Worm (Caenorhabditis elegans) whole organism, L2 larva: Measurements from ENCODE around the gene F13A7.11.

Experiments
- F13H6.1 ChIP-seq: sonication (generic microtip); optimal IDR thresholded peaks from 2 replicates; lab custom pipeline; 2016; ENCODE audit warnings: missing genetic modification characterization, missing compliant biosample characterization
- R02D3.7 ChIP-seq: fragments of 150-350 bp; optimal IDR thresholded peaks from 2 replicates; lab custom pipeline; 2014; ENCODE audit warnings: missing biosample characterization, missing genetic modification characterization
- ZK546.5 ChIP-seq: sonication (generic microtip); optimal IDR thresholded peaks from 2 replicates; lab custom pipeline; 2017; ENCODE audit warnings: missing biosample characterization, missing genetic modification characterization
- alr-1 ChIP-seq: fragments of 150-350 bp; optimal IDR thresholded peaks from 2 replicates; lab custom pipeline; 2014; ENCODE audit warnings: missing biosample characterization, missing genetic modification characterization
- aly-2 ChIP-seq: fragments of 150-350 bp; optimal IDR thresholded peaks from 2 replicates; lab custom pipeline; 2014; ENCODE audit warnings: missing biosample characterization, missing genetic modification characterization
- ama-1 ChIP-seq: fragments of 150-350 bp; optimal IDR thresholded peaks from 2 replicates; lab custom pipeline; 2018; ENCODE audit warnings: inconsistent platforms
- blmp-1 ChIP-seq: sonication (generic microtip); optimal IDR thresholded peaks from 2 replicates; lab custom pipeline; 2017; ENCODE audit warnings: missing genetic modification characterization, mild to moderate bottlenecking, missing compliant biosample characterization, antibody characterized with exemption, moderate library complexity; ENCODE audit not compliant: insufficient read depth
- ceh-16 ChIP-seq: fragments of 150-350 bp; optimal IDR thresholded peaks from 2 replicates; lab custom pipeline; 2014; ENCODE audit warnings: missing biosample characterization, missing genetic modification characterization
- crh-2 ChIP-seq: sonication (generic microtip); optimal IDR thresholded peaks from 2 replicates; lab custom pipeline; 2017; ENCODE audit warnings: missing biosample characterization, missing genetic modification characterization
- dmd-4 ChIP-seq: sonication (generic microtip); optimal IDR thresholded peaks from 2 replicates; lab custom pipeline; 2017; ENCODE audit warnings: missing biosample characterization, missing genetic modification characterization
- egl-27 ChIP-seq: sonication (generic microtip); optimal IDR thresholded peaks from 3 replicates; lab custom pipeline; 2017; ENCODE audit warnings: missing biosample characterization, missing genetic modification reagents, missing genetic modification characterization
- elt-1 ChIP-seq: fragments of 150-350 bp; optimal IDR thresholded peaks from 2 replicates; lab custom pipeline; 2014; ENCODE audit warnings: missing biosample characterization, missing genetic modification characterization
- elt-3 ChIP-seq: sonication (generic microtip); optimal IDR thresholded peaks from 2 replicates; lab custom pipeline; 2017; ENCODE audit warnings: missing biosample characterization, missing genetic modification characterization
- fos-1 ChIP-seq: fragments of 150-350 bp; optimal IDR thresholded peaks from 2 replicates; lab custom pipeline; 2014; ENCODE audit warnings: missing biosample characterization, missing genetic modification characterization
- gmeb-1 ChIP-seq: fragments of 150-350 bp; optimal IDR thresholded peaks from 2 replicates; lab custom pipeline; 2014; ENCODE audit warnings: missing biosample characterization, missing genetic modification characterization
- lin-11 ChIP-seq: fragments of 150-350 bp; sonication (generic microtip); optimal IDR thresholded peaks from 2 replicates; lab custom pipeline; 2014; ENCODE audit warnings: missing biosample characterization, missing genetic modification characterization, inconsistent platforms, mixed read lengths
- lin-13 ChIP-seq: fragments of 150-350 bp; optimal IDR thresholded peaks from 2 replicates; lab custom pipeline; 2014; ENCODE audit warnings: missing biosample characterization, missing genetic modification reagents, missing genetic modification characterization
- lin-39 ChIP-seq: fragments of 150-350 bp; optimal IDR thresholded peaks from 2 replicates; lab custom pipeline; 2014; ENCODE audit warnings: missing biosample characterization, missing genetic modification reagents, missing genetic modification characterization
- lsy-2 ChIP-seq, 2 experiments: fragments of 150-350 bp in 1 of 2; sonication (generic microtip) in 1 of 2; optimal IDR thresholded peaks; 2 replicates each; lab custom pipeline; 2014 to 2017; ENCODE audit warnings: missing biosample characterization in 2 of 2, missing genetic modification characterization in 2 of 2
- mab-5 ChIP-seq: fragments of 150-350 bp; optimal IDR thresholded peaks from 2 replicates; lab custom pipeline; 2014; ENCODE audit warnings: missing biosample characterization, missing genetic modification characterization
- mbf-1 ChIP-seq: sonication (generic microtip); optimal IDR thresholded peaks from 2 replicates; lab custom pipeline; 2017; ENCODE audit warnings: missing biosample characterization, missing genetic modification characterization
- mdl-1 ChIP-seq, 2 experiments: fragments of 150-350 bp in 1 of 2; sonication (generic microtip) in 1 of 2; optimal IDR thresholded peaks; 2 replicates each; lab custom pipeline; 2017; ENCODE audit warnings: missing biosample characterization in 2 of 2, missing genetic modification characterization in 2 of 2
- nhr-10 ChIP-seq: sonication (generic microtip); optimal IDR thresholded peaks from 2 replicates; lab custom pipeline; 2017; ENCODE audit warnings: missing biosample characterization, missing genetic modification characterization
- nhr-12 ChIP-seq: fragments of 150-350 bp; optimal IDR thresholded peaks from 2 replicates; lab custom pipeline; 2014; ENCODE audit warnings: missing biosample characterization, missing genetic modification characterization
- nhr-129 ChIP-seq: fragments of 150-350 bp; optimal IDR thresholded peaks from 2 replicates; lab custom pipeline; 2014; ENCODE audit warnings: missing biosample characterization, missing genetic modification characterization
- nhr-21 ChIP-seq: fragments of 150-350 bp; optimal IDR thresholded peaks from 2 replicates; lab custom pipeline; 2014; ENCODE audit warnings: missing biosample characterization, missing genetic modification characterization
- nhr-23 ChIP-seq: fragments of 150-350 bp; optimal IDR thresholded peaks from 2 replicates; lab custom pipeline; 2014; ENCODE audit warnings: missing biosample characterization, missing genetic modification reagents, missing genetic modification characterization
- nhr-25 ChIP-seq: fragments of 150-350 bp; sonication (generic microtip); optimal IDR thresholded peaks from 3 replicates; lab custom pipeline; 2014; ENCODE audit warnings: missing biosample characterization, missing genetic modification characterization
- nhr-6 ChIP-seq: fragments of 150-350 bp; optimal IDR thresholded peaks from 2 replicates; lab custom pipeline; 2014; ENCODE audit warnings: missing biosample characterization, missing genetic modification characterization
- nhr-77 ChIP-seq: fragments of 150-350 bp; optimal IDR thresholded peaks from 2 replicates; lab custom pipeline; 2014; ENCODE audit warnings: missing biosample characterization, missing genetic modification characterization
- peb-1 ChIP-seq: fragments of 150-350 bp; optimal IDR thresholded peaks from 2 replicates; lab custom pipeline; 2014; ENCODE audit warnings: missing biosample characterization, missing genetic modification characterization
- sem-4 ChIP-seq: fragments of 150-350 bp; optimal IDR thresholded peaks from 2 replicates; lab custom pipeline; 2014; ENCODE audit warnings: missing biosample characterization, missing genetic modification reagents, missing genetic modification characterization
- skn-1 ChIP-seq: sonication (generic microtip); optimal IDR thresholded peaks from 2 replicates; lab custom pipeline; 2017; ENCODE audit warnings: missing biosample characterization, missing genetic modification characterization
- sma-3 ChIP-seq: sonication (generic microtip); optimal IDR thresholded peaks from 2 replicates; lab custom pipeline; 2016; ENCODE audit warnings: missing genetic modification reagents, missing genetic modification characterization, missing compliant biosample characterization
- sma-9 ChIP-seq, 2 experiments: fragments of 150-350 bp in 1 of 2; sonication (generic microtip) in 1 of 2; optimal IDR thresholded peaks; 2 replicates each; lab custom pipeline; 2014 to 2016; ENCODE audit warnings: missing genetic modification characterization in 2 of 2, mild to moderate bottlenecking in 1 of 2, missing biosample characterization in 1 of 2, missing compliant biosample characterization in 1 of 2, missing genetic modification reagents in 1 of 2, moderate library complexity in 1 of 2
- snpc-4 ChIP-seq: fragments of 150-350 bp; optimal IDR thresholded peaks from 2 replicates; lab custom pipeline; 2014; ENCODE audit warnings: missing biosample characterization, missing genetic modification characterization
- unc-39 ChIP-seq: fragments of 150-350 bp; optimal IDR thresholded peaks from 2 replicates; lab custom pipeline; 2014; ENCODE audit warnings: missing biosample characterization, missing genetic modification characterization
- unc-55 ChIP-seq: fragments of 150-350 bp; sonication (generic microtip); optimal IDR thresholded peaks from 3 replicates; lab custom pipeline; 2014; ENCODE audit warnings: missing biosample characterization, missing genetic modification reagents, missing genetic modification characterization
- zag-1 ChIP-seq: fragments of 150-350 bp; optimal IDR thresholded peaks from 2 replicates; lab custom pipeline; 2014; ENCODE audit warnings: missing biosample characterization, missing genetic modification characterization
- ztf-1 ChIP-seq: fragments of 200-800 bp; sonication (Bioruptor generic); conservative IDR thresholded peaks from 2 replicates; pipeline ENCODE4 v1.3.6; 2022; ENCODE audit warnings: missing genetic modification characterization, missing compliant biosample characterization
- ztf-11 ChIP-seq: sonication (generic microtip); optimal IDR thresholded peaks from 2 replicates; lab custom pipeline; 2017; ENCODE audit warnings: missing biosample characterization, missing genetic modification characterization
- ztf-4 ChIP-seq: fragments of 150-350 bp; optimal IDR thresholded peaks from 2 replicates; lab custom pipeline; 2014; ENCODE audit warnings: missing biosample characterization, missing genetic modification characterization

Gene F13A7.11

DNA sequence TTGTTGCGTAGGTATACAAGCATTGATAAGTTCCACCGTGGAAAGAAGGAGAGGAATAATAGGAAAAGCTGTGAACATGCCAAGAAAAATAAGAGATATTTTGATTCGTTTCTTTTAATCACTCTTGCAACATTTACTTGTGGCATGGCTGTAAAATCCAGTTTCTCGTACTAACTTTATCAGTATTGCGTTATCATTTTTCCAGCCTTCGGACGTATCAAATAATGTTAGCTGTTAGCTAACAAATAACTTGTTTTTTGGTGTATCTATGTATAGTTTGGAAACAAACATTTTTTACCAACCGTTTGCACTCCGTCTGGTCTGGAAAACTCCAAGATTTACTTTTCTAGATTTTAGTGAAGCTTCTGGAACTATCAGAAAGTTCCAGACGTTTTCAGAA is 38.4 kb upstream of the F13A7.11 start, which contains the start of gene clec-234:
Gene clec-234 (minus strand): TSS at position 101 of the 400 bp plus-strand sequence.
- TF ChIP-seq elt-3 (tag; lab: Kevin White, UChicago) (no peak), mbf-1 (tag; lab: Kevin White, UChicago) (no peak), nhr-25 (no peak), ZK546.5 (tag; lab: Kevin White, UChicago) (no peak), sma-9 (GFP tag; optimal IDR thresholded peaks at IDR 0.05; lab: Kevin White, UChicago) (no peak), sma-9 (tag; optimal IDR thresholded peaks at IDR 0.05; lab: Kevin White, UChicago) (no peak), lin-11 (tag; lab: Kevin White, UChicago) (no peak), ama-1 (no peak), gmeb-1 (tag; lab: Kevin White, UChicago) (no peak), alr-1 (tag; lab: Kevin White, UChicago) (no peak), lsy-2 (tag; optimal IDR thresholded peaks at IDR 0.05; lab: Kevin White, UChicago) (no peak), zag-1 (no peak), dmd-4 (no peak), nhr-129 (tag; lab: Kevin White, UChicago) (no peak), fos-1 (tag; lab: Kevin White, UChicago) (no peak), nhr-21 (tag; lab: Kevin White, UChicago) (no peak), peb-1 (no peak), elt-1 (no peak), lin-13 (GFP tag; lab: Kevin White, UChicago) (no peak), skn-1 (tag; lab: Kevin White, UChicago) (no peak), unc-55 (GFP tag; lab: Kevin White, UChicago) (no peak)

DNA sequence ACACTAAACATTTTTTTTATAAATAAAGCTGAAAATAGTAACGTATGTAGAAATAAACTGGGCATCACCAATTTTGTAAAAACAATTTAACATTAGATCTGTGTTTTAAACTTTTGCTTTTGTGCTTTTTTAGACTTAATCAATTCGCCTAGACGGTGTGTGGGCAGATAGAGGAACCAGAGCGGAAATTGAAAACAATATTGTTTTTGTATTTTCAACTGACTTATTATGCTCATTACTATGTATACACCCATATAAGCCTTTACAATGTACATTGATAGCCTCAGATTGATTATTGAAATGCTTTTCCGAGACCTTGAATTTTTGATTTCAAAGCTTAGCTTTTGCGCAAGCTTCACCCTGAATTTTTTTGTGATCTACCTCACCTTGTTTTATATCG is 34.8 kb upstream of the F13A7.11 start, which contains the start of gene str-73:
Gene str-73 (plus strand): TSS at position 301 of the 400 bp plus-strand sequence.
- TF ChIP-seq nhr-6, result no peak
- no peak for TF ChIP-seq ZK546.5 (tag; lab: Kevin White, UChicago)
- TF ChIP-seq mdl-1 (tag; optimal IDR thresholded peaks at IDR 0.05; lab: Kevin White, UChicago), result no peak
- no peak for TF ChIP-seq alr-1 (tag; lab: Kevin White, UChicago)
- no peak for TF ChIP-seq snpc-4 (tag; lab: Kevin White, UChicago)
- no peak for TF ChIP-seq unc-39 (tag; lab: Kevin White, UChicago)
- no peak for TF ChIP-seq crh-2 (tag; lab: Kevin White, UChicago)
- no peak for TF ChIP-seq dmd-4
- TF ChIP-seq mbf-1 (tag; lab: Kevin White, UChicago), result no peak
- TF ChIP-seq nhr-25, result no peak
- TF ChIP-seq aly-2 (tag; lab: Kevin White, UChicago), result no peak
- TF ChIP-seq F13H6.1, result no peak
- no peak for TF ChIP-seq ztf-4
- TF ChIP-seq R02D3.7, result no peak

DNA sequence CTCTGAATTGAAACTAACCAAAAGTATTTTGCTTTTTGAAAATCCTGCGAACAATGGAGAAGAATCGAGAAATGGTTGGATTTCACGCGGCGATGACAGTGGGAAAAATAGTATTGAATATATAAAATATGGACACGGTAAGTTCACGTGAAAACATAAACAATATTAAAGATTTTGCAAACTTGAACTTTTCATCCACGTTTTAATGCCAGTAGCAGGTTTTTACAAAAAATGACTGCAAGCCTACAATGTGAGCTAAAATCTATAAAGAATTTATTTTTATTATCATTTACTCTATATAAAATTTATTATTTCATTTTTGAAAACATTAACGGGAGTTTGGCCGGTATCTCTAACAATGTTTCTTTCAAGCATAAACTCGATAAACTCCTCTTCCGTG is 34.4 kb upstream of the F13A7.11 start, which contains the start of gene F26D2.10:
Gene F26D2.10 (minus strand): TSS at position 101 of the 400 bp plus-strand sequence.
- TF ChIP-seq ztf-1 (no peak), lin-39 (tag; lab: Kevin White, UChicago) (no peak), sma-9 (GFP tag; optimal IDR thresholded peaks at IDR 0.05; lab: Kevin White, UChicago) (no peak), sma-9 (tag; optimal IDR thresholded peaks at IDR 0.05; lab: Kevin White, UChicago) (no peak), egl-27 (tag; lab: Kevin White, UChicago) (no peak), gmeb-1 (tag; lab: Kevin White, UChicago) (no peak), nhr-25 (no peak), nhr-12 (tag; lab: Kevin White, UChicago) (no peak), snpc-4 (tag; lab: Kevin White, UChicago) (no peak), fos-1 (tag; lab: Kevin White, UChicago) (no peak), nhr-6 (no peak), F13H6.1 (no peak), ceh-16 (no peak), nhr-77 (tag; lab: Kevin White, UChicago) (no peak), ztf-11 (tag; lab: Kevin White, UChicago) (no peak), mbf-1 (tag; lab: Kevin White, UChicago) (no peak), crh-2 (tag; lab: Kevin White, UChicago) (no peak), sem-4 (tag; lab: Kevin White, UChicago) (no peak)
- TF ChIP-seq, all 48 proteins: peak for 0

DNA sequence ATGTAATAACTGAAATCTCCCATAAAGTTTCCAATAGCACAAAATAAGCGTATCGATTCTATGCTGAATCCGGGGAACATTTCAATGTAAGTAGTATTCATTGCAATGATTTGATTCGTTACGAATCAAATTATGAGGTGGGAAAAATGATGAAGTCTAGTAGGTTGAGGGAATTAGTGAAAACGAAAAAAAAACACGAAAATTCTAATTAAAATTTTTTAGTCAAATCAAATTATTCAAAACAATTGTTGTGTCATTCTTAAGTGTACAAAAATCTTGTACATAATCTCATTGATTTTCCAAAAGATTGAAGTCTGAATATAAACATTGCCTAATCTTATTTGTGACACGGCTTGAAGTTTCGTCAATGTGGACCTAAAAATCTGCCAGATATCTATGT is 29.3 kb upstream of the F13A7.11 start, which contains the start of gene srw-29:
Gene srw-29 (minus strand): TSS at position 101 of the 400 bp plus-strand sequence.
- TF ChIP-seq nhr-12 (tag; lab: Kevin White, UChicago), result no peak
- TF ChIP-seq fos-1 (tag; lab: Kevin White, UChicago), result no peak
- TF ChIP-seq nhr-6, result no peak
- no peak for TF ChIP-seq mab-5 (tag; lab: Kevin White, UChicago)
- TF ChIP-seq dmd-4, result no peak
- no peak for TF ChIP-seq nhr-10 (tag; lab: Kevin White, UChicago)
- TF ChIP-seq blmp-1 (tag; lab: Kevin White, UChicago), result no peak
- TF ChIP-seq sma-3 (GFP tag; lab: Kevin White, UChicago), result no peak
- TF ChIP-seq lin-13 (GFP tag; lab: Kevin White, UChicago), result no peak
- TF ChIP-seq nhr-23, result no peak
- TF ChIP-seq lin-11 (tag; lab: Kevin White, UChicago), result no peak
